Worm (Caenorhabditis elegans) whole organism, L1 larva: ENCODE results near the gene ins-19.

Source experiments
- C16A3.4 ChIP-seq: fragments of 150-350 bp; optimal IDR thresholded peaks from 2 replicates; lab custom pipeline; 2014; ENCODE audit warnings: missing biosample characterization, missing genetic modification characterization
- F16B12.6 ChIP-seq: fragments of 150-350 bp; optimal IDR thresholded peaks from 2 replicates; lab custom pipeline; 2014; ENCODE audit warnings: missing biosample characterization, missing genetic modification characterization
- aha-1 ChIP-seq: fragments of 150-350 bp; optimal IDR thresholded peaks from 2 replicates; lab custom pipeline; 2014; ENCODE audit warnings: missing biosample characterization, missing genetic modification characterization
- aly-2 ChIP-seq: fragments of 150-350 bp; optimal IDR thresholded peaks from 2 replicates; lab custom pipeline; 2014; ENCODE audit warnings: missing biosample characterization, missing genetic modification characterization
- ama-1 ChIP-seq: fragments of 150-350 bp; optimal IDR thresholded peaks from 2 replicates; lab custom pipeline; 2014
- blmp-1 ChIP-seq: fragments of 150-350 bp; optimal IDR thresholded peaks from 2 replicates; lab custom pipeline; 2014; ENCODE audit warnings: missing biosample characterization, missing genetic modification characterization
- ceh-8 ChIP-seq: fragments of 200-800 bp; sonication (Bioruptor generic); optimal IDR thresholded peaks from 2 replicates; lab custom pipeline; 2018; ENCODE audit warnings: mild to moderate bottlenecking, missing genetic modification characterization, moderate library complexity, missing compliant biosample characterization
- ceh-88 ChIP-seq: fragments of 200-800 bp; sonication (Bioruptor generic); IDR thresholded peaks from 2 replicates; pipeline ENCODE4 v1.3.6; 2022; ENCODE audit warnings: missing genetic modification characterization, missing compliant biosample characterization
- ceh-90 ChIP-seq: sonication (generic microtip); optimal IDR thresholded peaks from 2 replicates; lab custom pipeline; 2016; ENCODE audit warnings: missing genetic modification characterization, missing compliant biosample characterization
- ces-1 ChIP-seq: fragments of 150-350 bp; optimal IDR thresholded peaks from 2 replicates; lab custom pipeline; 2014; ENCODE audit warnings: missing biosample characterization, missing genetic modification reagents, missing genetic modification characterization
- dsc-1 ChIP-seq: sonication (generic microtip); optimal IDR thresholded peaks from 2 replicates; lab custom pipeline; 2016; ENCODE audit warnings: mild to moderate bottlenecking, missing genetic modification characterization, missing compliant biosample characterization
- fkh-8 ChIP-seq: sonication (generic microtip); optimal IDR thresholded peaks from 2 replicates; lab custom pipeline; 2016; ENCODE audit warnings: mild to moderate bottlenecking, missing genetic modification characterization, missing compliant biosample characterization
- fos-1 ChIP-seq: fragments of 150-350 bp; optimal IDR thresholded peaks from 2 replicates; lab custom pipeline; 2014; ENCODE audit warnings: missing biosample characterization, missing genetic modification characterization
- grh-1 ChIP-seq: fragments of 200-800 bp; sonication (Bioruptor generic); IDR thresholded peaks from 2 replicates; pipeline ENCODE4 v1.3.6; 2022; ENCODE audit warnings: missing genetic modification reagents, missing genetic modification characterization, missing compliant biosample characterization
- hlh-17 ChIP-seq: fragments of 200-800 bp; sonication (Bioruptor generic); optimal IDR thresholded peaks from 2 replicates; lab custom pipeline; 2018; ENCODE audit warnings: missing genetic modification characterization, mild to moderate bottlenecking, missing compliant biosample characterization, moderate library complexity, borderline replicate concordance
- hpl-2 ChIP-seq: fragments of 150-350 bp; optimal IDR thresholded peaks from 2 replicates; lab custom pipeline; 2014; ENCODE audit warnings: missing biosample characterization, missing genetic modification reagents, missing genetic modification characterization
- irx-1 ChIP-seq: sonication (generic microtip); optimal IDR thresholded peaks from 2 replicates; lab custom pipeline; 2016; ENCODE audit warnings: missing genetic modification characterization, missing compliant biosample characterization
- lin-39 ChIP-seq: fragments of 150-350 bp; optimal IDR thresholded peaks from 2 replicates; lab custom pipeline; 2014; ENCODE audit warnings: missing biosample characterization, missing genetic modification reagents, missing genetic modification characterization
- mab-9 ChIP-seq: fragments of 200-800 bp; sonication (Bioruptor generic); IDR thresholded peaks from 2 replicates; pipeline ENCODE4 v1.3.6; 2022; ENCODE audit warnings: missing genetic modification reagents, missing genetic modification characterization, missing compliant biosample characterization
- nhr-237 ChIP-seq: fragments of 150-350 bp; optimal IDR thresholded peaks from 2 replicates; lab custom pipeline; 2014; ENCODE audit warnings: missing biosample characterization, missing genetic modification characterization
- nhr-71 ChIP-seq: sonication (generic microtip); optimal IDR thresholded peaks from 2 replicates; lab custom pipeline; 2016; ENCODE audit warnings: mild to moderate bottlenecking, missing genetic modification characterization, moderate library complexity, missing compliant biosample characterization
- nhr-85 ChIP-seq: sonication (generic microtip); peaks from one replicate; lab custom pipeline; 2016; ENCODE audit warnings: missing genetic modification characterization, inconsistent platforms, missing compliant biosample characterization
- skn-1 ChIP-seq: fragments of 150-350 bp; optimal IDR thresholded peaks from 2 replicates; lab custom pipeline; 2014; ENCODE audit warnings: missing biosample characterization, missing genetic modification characterization
- sox-4 ChIP-seq: sonication (generic microtip); optimal IDR thresholded peaks from 2 replicates; lab custom pipeline; 2016; ENCODE audit warnings: missing genetic modification characterization, missing compliant biosample characterization
- sptf-1 ChIP-seq: fragments of 150-350 bp; optimal IDR thresholded peaks from 2 replicates; lab custom pipeline; 2014; ENCODE audit warnings: missing biosample characterization, missing genetic modification characterization
- swsn-7 ChIP-seq: sonication (generic microtip); optimal IDR thresholded peaks from 2 replicates; lab custom pipeline; 2016; ENCODE audit warnings: missing genetic modification characterization, missing compliant biosample characterization
- tbx-2 ChIP-seq: sonication (generic microtip); optimal IDR thresholded peaks from 2 replicates; lab custom pipeline; 2016; ENCODE audit warnings: missing genetic modification characterization, missing compliant biosample characterization
- unc-130 ChIP-seq: fragments of 150-350 bp; optimal IDR thresholded peaks from 2 replicates; lab custom pipeline; 2017; ENCODE audit warnings: missing biosample characterization, missing genetic modification characterization, inconsistent platforms
- unc-86 ChIP-seq: sonication (generic microtip); optimal IDR thresholded peaks from 2 replicates; lab custom pipeline; 2016; ENCODE audit warnings: missing genetic modification characterization, missing compliant biosample characterization
- unc-98 ChIP-seq: fragments of 200-800 bp; sonication (Bioruptor generic); IDR thresholded peaks from 2 replicates; pipeline ENCODE4 v1.3.6; 2022; ENCODE audit warnings: missing genetic modification characterization, missing compliant biosample characterization
- xbp-1 ChIP-seq: sonication (generic microtip); optimal IDR thresholded peaks from 2 replicates; lab custom pipeline; 2016; ENCODE audit warnings: missing genetic modification characterization, missing compliant biosample characterization
- zag-1 ChIP-seq: fragments of 150-350 bp; optimal IDR thresholded peaks from 2 replicates; lab custom pipeline; 2014; ENCODE audit warnings: missing biosample characterization, missing genetic modification characterization
- ztf-4 ChIP-seq: fragments of 150-350 bp; optimal IDR thresholded peaks from 2 replicates; lab custom pipeline; 2014; ENCODE audit warnings: missing biosample characterization, missing genetic modification characterization

The ins-19 gene

DNA sequence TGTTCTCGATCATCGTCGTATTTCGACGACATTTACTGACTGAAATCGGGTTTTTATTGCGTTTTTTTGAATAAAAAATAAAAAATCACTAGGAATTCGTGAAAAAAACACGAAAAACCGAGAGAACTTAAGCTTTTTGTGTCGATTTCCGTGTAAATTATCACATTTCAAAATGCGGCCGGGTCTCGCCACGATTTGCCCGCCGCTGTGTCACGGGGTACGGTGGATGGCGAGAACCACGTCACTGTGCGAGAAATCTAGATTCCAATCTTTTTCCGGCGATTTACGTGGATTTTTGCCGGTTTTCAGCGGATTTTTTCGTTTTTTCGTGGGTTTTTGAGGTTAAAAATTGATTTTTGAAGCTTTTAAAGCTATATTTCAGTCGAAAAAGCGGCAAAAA, 49.3 kb downstream of the ins-19 start, which contains the start of gene Y25C1A.8 (continued):
- TF ChIP-seq ama-1 (lab: Kevin White, UChicago) (peak; percentile 23), ztf-4 (peak; percentile 86), aly-2 (tag; lab: Kevin White, UChicago) (peak; percentile 58), dsc-1 (tag; lab: Kevin White, UChicago) (no peak), nhr-71 (tag; lab: Kevin White, UChicago) (peak; percentile 94), irx-1 (tag; lab: Kevin White, UChicago) (peak; percentile 91), blmp-1 (tag; lab: Kevin White, UChicago) (peak; percentile 43), sptf-1 (no peak), unc-98 (GFP tag; lab: Robert Waterston, UW) (0 out of 2 replicates have a peak, but pooled peaks have one; percentile 47), aha-1 (tag; lab: Kevin White, UChicago) (peak; percentile 48), ces-1 (GFP tag; lab: Kevin White, UChicago) (no peak), ceh-8 (GFP tag; lab: Kevin White, UChicago) (peak; percentile 85), nhr-237 (tag; lab: Kevin White, UChicago) (peak; percentile 49), mab-9 (peak; percentile 86), nhr-85 (tag; lab: Kevin White, UChicago) (peak; percentile 94), swsn-7 (tag; lab: Kevin White, UChicago) (peak; percentile 92), hpl-2 (GFP tag; lab: Kevin White, UChicago) (peak; percentile 88), fkh-8 (tag; lab: Kevin White, UChicago) (peak; percentile 93), ceh-90 (peak; percentile 42), hlh-17 (GFP tag; lab: Kevin White, UChicago) (no peak), F16B12.6 (tag; lab: Kevin White, UChicago) (peak; percentile 67), unc-86 (tag; lab: Kevin White, UChicago) (peak; percentile 90), sox-4 (tag; lab: Kevin White, UChicago) (peak; percentile 72), xbp-1 (tag; lab: Kevin White, UChicago) (peak; percentile 99), ceh-88 (peak; percentile 58), zag-1 (no peak), grh-1 (peak; percentile 89), fos-1 (tag; lab: Kevin White, UChicago) (peak; percentile 75), tbx-2 (tag; lab: Kevin White, UChicago) (peak; percentile 94), lin-39 (tag; lab: Kevin White, UChicago) (peak; percentile 94), unc-130 (peak; percentile 84), skn-1 (tag; lab: Kevin White, UChicago) (peak; percentile 85), C16A3.4 (peak; percentile 89)
- TF ChIP-seq, all 84 proteins: peak for 62
